Worm (Caenorhabditis elegans) whole organism, young adult: ENCODE results near the gene T16G12.12.

ENCODE experiments used
- B0261.1 ChIP-seq: sonication (generic microtip); optimal IDR thresholded peaks from 2 replicates; lab custom pipeline; 2016; ENCODE audit warnings: mild to moderate bottlenecking, missing genetic modification characterization, moderate library complexity, missing compliant biosample characterization
- F23B12.7 ChIP-seq: sonication (generic microtip); optimal IDR thresholded peaks from 2 replicates; lab custom pipeline; 2017; ENCODE audit warnings: missing genetic modification characterization, mild to moderate bottlenecking, missing compliant biosample characterization, antibody characterized with exemption, moderate library complexity; ENCODE audit not compliant: insufficient read depth
- F33H1.4 ChIP-seq: fragments of 200-800 bp; sonication (Bioruptor generic); IDR thresholded peaks from 2 replicates; pipeline ENCODE4 v1.3.6; 2022; ENCODE audit warnings: missing genetic modification reagents, missing genetic modification characterization, missing compliant biosample characterization
- F37B4.10 ChIP-seq: fragments of 200-800 bp; sonication (Bioruptor generic); IDR thresholded peaks from 2 replicates; pipeline ENCODE4 v1.3.6; 2022; ENCODE audit warnings: missing genetic modification characterization, missing compliant biosample characterization
- F39B2.1 ChIP-seq: fragments of 200-800 bp; sonication (Bioruptor generic); IDR thresholded peaks from 2 replicates; pipeline ENCODE4 v1.3.6; 2022; ENCODE audit warnings: missing genetic modification reagents, missing genetic modification characterization, missing compliant biosample characterization
- K11D2.4 ChIP-seq: fragments of 200-800 bp; sonication (Bioruptor generic); IDR thresholded peaks from 2 replicates; pipeline ENCODE4 v1.3.6; 2022; ENCODE audit warnings: missing genetic modification reagents, missing genetic modification characterization, missing compliant biosample characterization
- T07F8.4 ChIP-seq: sonication (generic microtip); optimal IDR thresholded peaks from 2 replicates; lab custom pipeline; 2016; ENCODE audit warnings: mild to moderate bottlenecking, missing genetic modification characterization, moderate library complexity, missing compliant biosample characterization
- T26A5.8 ChIP-seq: sonication (generic microtip); optimal IDR thresholded peaks from 2 replicates; lab custom pipeline; 2016; ENCODE audit warnings: missing genetic modification characterization, missing compliant biosample characterization
- Y56A3A.18 ChIP-seq: fragments of 200-800 bp; sonication (Bioruptor generic); IDR thresholded peaks from 2 replicates; pipeline ENCODE4 v1.3.6; 2022; ENCODE audit warnings: missing genetic modification reagents, missing genetic modification characterization, missing compliant biosample characterization
- Y95B8A.8 ChIP-seq: fragments of 200-800 bp; sonication (Bioruptor generic); IDR thresholded peaks from 2 replicates; pipeline ENCODE4 v1.3.6; 2022; ENCODE audit warnings: missing genetic modification reagents, missing genetic modification characterization, missing compliant biosample characterization
- ZK185.1 ChIP-seq: sonication (generic microtip); optimal IDR thresholded peaks from 2 replicates; lab custom pipeline; 2016; ENCODE audit warnings: mild to moderate bottlenecking, missing genetic modification characterization, missing compliant biosample characterization; ENCODE audit not compliant: poor library complexity, severe bottlenecking
- aptf-2 ChIP-seq: fragments of 200-800 bp; sonication (Bioruptor generic); conservative IDR thresholded peaks from 2 replicates; pipeline ENCODE4 v1.3.6; 2022; ENCODE audit warnings: missing genetic modification reagents, missing genetic modification characterization, missing compliant biosample characterization
- aptf-3 ChIP-seq: fragments of 200-800 bp; sonication (Bioruptor generic); IDR thresholded peaks from 2 replicates; pipeline ENCODE4 v1.3.6; 2022; ENCODE audit warnings: missing genetic modification characterization, missing compliant biosample characterization
- atf-7 ChIP-seq: sonication (generic microtip); optimal IDR thresholded peaks from 2 replicates; lab custom pipeline; 2017; ENCODE audit warnings: mild to moderate bottlenecking, missing genetic modification characterization, missing compliant biosample characterization
- attf-3 ChIP-seq: fragments of 200-800 bp; sonication (Bioruptor generic); conservative IDR thresholded peaks from 2 replicates; pipeline ENCODE4 v1.3.6; 2022; ENCODE audit warnings: missing genetic modification reagents, missing genetic modification characterization, missing compliant biosample characterization
- ccch-3 ChIP-seq: fragments of 200-800 bp; sonication (Bioruptor generic); optimal IDR thresholded peaks from 2 replicates; lab custom pipeline; 2018; ENCODE audit warnings: mild to moderate bottlenecking, missing genetic modification characterization, missing compliant biosample characterization
- ceh-27 ChIP-seq: fragments of 200-800 bp; sonication (Bioruptor generic); optimal IDR thresholded peaks from 2 replicates; lab custom pipeline; 2018; ENCODE audit warnings: mild to moderate bottlenecking, missing genetic modification characterization, moderate library complexity, missing compliant biosample characterization
- ceh-79 ChIP-seq: sonication (generic microtip); optimal IDR thresholded peaks from 2 replicates; lab custom pipeline; 2017; ENCODE audit warnings: mild to moderate bottlenecking, missing genetic modification characterization, missing compliant biosample characterization
- dpl-1 ChIP-seq: fragments of 150-350 bp; optimal IDR thresholded peaks from 2 replicates; lab custom pipeline; 2014; ENCODE audit warnings: missing biosample characterization, missing genetic modification reagents, missing genetic modification characterization
- efl-1 ChIP-seq: fragments of 150-350 bp; optimal IDR thresholded peaks from 2 replicates; lab custom pipeline; 2014; ENCODE audit warnings: missing biosample characterization, missing genetic modification reagents, missing genetic modification characterization
- egrh-3 ChIP-seq: fragments of 200-800 bp; sonication (Bioruptor generic); IDR thresholded peaks from 2 replicates; pipeline ENCODE4 v1.3.6; 2022; ENCODE audit warnings: missing genetic modification reagents, missing genetic modification characterization, missing compliant biosample characterization
- ekl-4 ChIP-seq: fragments of 200-800 bp; sonication (Bioruptor generic); IDR thresholded peaks from 2 replicates; pipeline ENCODE4 v1.3.6; 2022; ENCODE audit warnings: missing genetic modification reagents, missing genetic modification characterization, missing compliant biosample characterization
- ets-4 ChIP-seq: fragments of 200-800 bp; sonication (Bioruptor generic); optimal IDR thresholded peaks from 2 replicates; lab custom pipeline; 2018; ENCODE audit warnings: mild to moderate bottlenecking, missing genetic modification characterization, missing compliant biosample characterization
- fkh-3 ChIP-seq: sonication (generic microtip); optimal IDR thresholded peaks from 2 replicates; lab custom pipeline; 2016; ENCODE audit warnings: mild to moderate bottlenecking, missing genetic modification characterization, missing compliant biosample characterization
- hlh-26 ChIP-seq: fragments of 200-800 bp; sonication (Bioruptor generic); conservative IDR thresholded peaks from 2 replicates; pipeline ENCODE4 v1.3.6; 2022; ENCODE audit warnings: missing genetic modification reagents, missing genetic modification characterization, missing compliant biosample characterization
- lag-1 ChIP-seq: fragments of 200-800 bp; sonication (Bioruptor generic); IDR thresholded peaks from 2 replicates; pipeline ENCODE4 v1.3.6; 2022; ENCODE audit warnings: missing genetic modification reagents, missing genetic modification characterization, missing compliant biosample characterization
- let-526 ChIP-seq: fragments of 200-800 bp; sonication (Bioruptor generic); IDR thresholded peaks from 2 replicates; pipeline ENCODE4 v1.3.6; 2022; ENCODE audit warnings: missing genetic modification reagents, missing genetic modification characterization, missing compliant biosample characterization
- let-607 ChIP-seq, 2 experiments: fragments of 200-800 bp in 1 of 2; sonication (Bioruptor generic) in 1 of 2; sonication (generic microtip) in 1 of 2; optimal IDR thresholded peaks; 2 replicates each; lab custom pipeline; 2016 to 2018; ENCODE audit warnings: mild to moderate bottlenecking in 2 of 2, missing compliant biosample characterization in 2 of 2, missing genetic modification characterization in 2 of 2, moderate library complexity in 2 of 2, missing genotype in 1 of 2
- lin-26 ChIP-seq: fragments of 200-800 bp; sonication (Bioruptor generic); IDR thresholded peaks from 2 replicates; pipeline ENCODE4 v1.3.6; 2022; ENCODE audit warnings: missing genetic modification reagents, missing genetic modification characterization, missing compliant biosample characterization
- lin-54 ChIP-seq: fragments of 200-800 bp; sonication (Bioruptor generic); optimal IDR thresholded peaks from 2 replicates; lab custom pipeline; 2018; ENCODE audit warnings: mild to moderate bottlenecking, missing genetic modification characterization, missing compliant biosample characterization
- lsy-27 ChIP-seq: sonication (generic microtip); optimal IDR thresholded peaks from 2 replicates; lab custom pipeline; 2017; ENCODE audit warnings: missing genetic modification characterization, mild to moderate bottlenecking, missing compliant biosample characterization, antibody characterized with exemption, missing genotype, borderline replicate concordance; ENCODE audit not compliant: insufficient read depth
- madf-6 ChIP-seq: fragments of 200-800 bp; sonication (Bioruptor generic); IDR thresholded peaks from 2 replicates; pipeline ENCODE4 v1.3.6; 2022; ENCODE audit warnings: missing genetic modification reagents, missing genetic modification characterization, missing compliant biosample characterization
- madf-8 ChIP-seq: fragments of 200-800 bp; sonication (Bioruptor generic); conservative IDR thresholded peaks from 2 replicates; pipeline ENCODE4 v1.3.6; 2022; ENCODE audit warnings: missing genetic modification reagents, missing genetic modification characterization, missing compliant biosample characterization
- mes-4 ChIP-seq: sonication (generic microtip); optimal IDR thresholded peaks from 2 replicates; lab custom pipeline; 2016; ENCODE audit warnings: missing genotype, missing genetic modification characterization, missing compliant biosample characterization
- nfya-1 ChIP-seq: sonication (generic microtip); optimal IDR thresholded peaks from 2 replicates; lab custom pipeline; 2017; ENCODE audit warnings: antibody characterized with exemption, missing compliant biosample characterization, missing genetic modification characterization, borderline replicate concordance; ENCODE audit not compliant: insufficient read depth
- nhr-179 ChIP-seq: sonication (generic microtip); optimal IDR thresholded peaks from 2 replicates; lab custom pipeline; 2016; ENCODE audit warnings: mild to moderate bottlenecking, missing genetic modification characterization, missing compliant biosample characterization
- nhr-90 ChIP-seq: sonication (generic microtip); optimal IDR thresholded peaks from 2 replicates; lab custom pipeline; 2016; ENCODE audit warnings: missing genotype, mild to moderate bottlenecking, missing genetic modification characterization, missing compliant biosample characterization
- snpc-1.1 ChIP-seq: sonication (generic microtip); optimal IDR thresholded peaks from 2 replicates; lab custom pipeline; 2017; ENCODE audit warnings: missing genetic modification characterization, mild to moderate bottlenecking, missing compliant biosample characterization, antibody characterized with exemption, moderate library complexity, missing genotype, missing genetic modification reagents; ENCODE audit not compliant: insufficient read depth
- somi-1 ChIP-seq: fragments of 200-800 bp; sonication (Bioruptor generic); optimal IDR thresholded peaks from 2 replicates; lab custom pipeline; 2018; ENCODE audit warnings: mild to moderate bottlenecking, missing genetic modification characterization, missing compliant biosample characterization
- sptf-2 ChIP-seq: fragments of 200-800 bp; sonication (Bioruptor generic); optimal IDR thresholded peaks from 2 replicates; lab custom pipeline; 2018; ENCODE audit warnings: mild to moderate bottlenecking, missing genetic modification characterization, missing compliant biosample characterization
- tbx-9 ChIP-seq: sonication (generic microtip); optimal IDR thresholded peaks from 2 replicates; lab custom pipeline; 2016; ENCODE audit warnings: borderline replicate concordance, missing genetic modification characterization, inconsistent platforms, missing compliant biosample characterization
- ztf-18 ChIP-seq: sonication (generic microtip); optimal IDR thresholded peaks from 2 replicates; lab custom pipeline; 2016; ENCODE audit warnings: missing genotype, mild to moderate bottlenecking, missing genetic modification characterization, missing compliant biosample characterization
- ztf-22 ChIP-seq: fragments of 200-800 bp; sonication (Bioruptor generic); optimal IDR thresholded peaks from 2 replicates; lab custom pipeline; 2018; ENCODE audit warnings: mild to moderate bottlenecking, missing genetic modification characterization, moderate library complexity, missing compliant biosample characterization
- ztf-25 ChIP-seq: fragments of 200-800 bp; sonication (Bioruptor generic); IDR thresholded peaks from 2 replicates; pipeline ENCODE4 v1.3.6; 2022; ENCODE audit warnings: missing genetic modification reagents, missing genetic modification characterization, missing compliant biosample characterization
- ztf-28 ChIP-seq: fragments of 200-800 bp; sonication (Bioruptor generic); IDR thresholded peaks from 2 replicates; pipeline ENCODE4 v1.3.6; 2022; ENCODE audit warnings: missing genetic modification reagents, missing genetic modification characterization, missing compliant biosample characterization

The T16G12.12 gene

DNA sequence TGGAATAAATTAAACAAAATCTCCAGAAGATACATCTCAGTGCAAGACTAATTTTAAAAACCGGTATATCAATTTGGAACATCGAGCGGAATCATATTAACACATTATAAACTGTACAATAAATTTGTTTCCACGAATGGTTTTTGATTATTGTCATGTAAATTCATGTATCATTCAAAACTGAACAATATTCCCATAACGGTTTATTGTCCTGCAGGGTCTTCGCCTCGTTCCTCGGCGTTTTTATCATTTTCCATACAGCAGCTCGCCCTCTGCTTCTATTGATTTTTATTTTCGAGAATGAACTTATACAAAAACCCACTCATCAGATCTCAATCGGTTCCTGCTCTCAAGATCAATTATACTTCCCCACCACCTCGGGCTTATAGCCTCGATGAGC lies 5.6 kb downstream of the T16G12.12 start, which contains the start of gene T16G12.8:
Gene T16G12.8, plus strand, starts transcription at position 301 of the 400 bp plus-strand sequence.
- TF ChIP-seq T07F8.4: no peak
- TF ChIP-seq ztf-22 (GFP tag; lab: Kevin White, UChicago): no peak
- TF ChIP-seq T26A5.8: no peak
- no peak for TF ChIP-seq let-607 (tag; optimal IDR thresholded peaks at IDR 0.05; lab: Kevin White, UChicago)
- no peak for TF ChIP-seq sptf-2
- no peak for TF ChIP-seq F37B4.10
- no peak for TF ChIP-seq tbx-9
- no peak for TF ChIP-seq efl-1 (GFP tag; lab: Kevin White, UChicago)
- TF ChIP-seq lin-26 (GFP tag; lab: Robert Waterston, UW): no peak
- TF ChIP-seq egrh-3 (GFP tag; lab: Robert Waterston, UW): no peak
- TF ChIP-seq F23B12.7 (tag; lab: Kevin White, UChicago): no peak
- no peak for TF ChIP-seq madf-8 (GFP tag; lab: Robert Waterston, UW)
- TF ChIP-seq ztf-25 (GFP tag; lab: Robert Waterston, UW): no peak
- no peak for TF ChIP-seq ztf-18 (tag; lab: Kevin White, UChicago)
- no peak for TF ChIP-seq attf-3 (GFP tag; lab: Robert Waterston, UW)

DNA sequence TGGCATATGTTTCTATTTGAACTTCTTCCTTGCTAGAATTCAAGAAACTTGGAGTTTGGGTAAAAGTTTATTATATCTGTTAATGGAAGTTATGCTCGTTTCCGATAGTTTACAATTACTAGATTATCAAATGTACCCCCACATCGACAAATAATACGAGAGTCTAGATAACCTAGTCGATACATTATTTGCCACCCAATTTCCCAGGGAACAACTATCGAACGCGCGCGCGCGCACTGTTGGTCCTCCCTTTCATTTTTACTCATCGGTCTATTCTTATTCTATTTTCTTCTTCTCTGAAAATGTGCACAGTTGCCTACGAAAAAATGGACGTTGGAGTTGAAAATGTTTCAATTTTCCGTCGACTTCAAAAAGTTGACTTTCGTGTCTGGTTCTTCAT lies 7.2 kb downstream of the T16G12.12 start, which contains the start of gene T16G12.13:
Gene T16G12.13, plus strand, starts transcription at position 293 of the 400 bp plus-strand sequence.
- TF ChIP-seq atf-7 (tag; lab: Kevin White, UChicago) (no peak), nfya-1 (tag; lab: Kevin White, UChicago) (no peak), ets-4 (GFP tag; lab: Kevin White, UChicago) (no peak), K11D2.4 (GFP tag; lab: Robert Waterston, UW) (no peak), madf-6 (GFP tag; lab: Robert Waterston, UW) (peak; percentile 37; the same call in 1 of the 2 replicates), tbx-9 (no peak), aptf-2 (GFP tag; lab: Robert Waterston, UW) (peak; percentile 91), nhr-179 (no peak), Y95B8A.8 (no peak), ceh-27 (GFP tag; lab: Kevin White, UChicago) (no peak), snpc-1.1 (tag; lab: Kevin White, UChicago) (no peak), hlh-26 (no peak), lag-1 (GFP tag; lab: Robert Waterston, UW) (no peak), efl-1 (GFP tag; lab: Kevin White, UChicago) (peak; percentile 31), let-526 (GFP tag; lab: Robert Waterston, UW) (no peak), ztf-28 (GFP tag; lab: Robert Waterston, UW) (no peak)

DNA sequence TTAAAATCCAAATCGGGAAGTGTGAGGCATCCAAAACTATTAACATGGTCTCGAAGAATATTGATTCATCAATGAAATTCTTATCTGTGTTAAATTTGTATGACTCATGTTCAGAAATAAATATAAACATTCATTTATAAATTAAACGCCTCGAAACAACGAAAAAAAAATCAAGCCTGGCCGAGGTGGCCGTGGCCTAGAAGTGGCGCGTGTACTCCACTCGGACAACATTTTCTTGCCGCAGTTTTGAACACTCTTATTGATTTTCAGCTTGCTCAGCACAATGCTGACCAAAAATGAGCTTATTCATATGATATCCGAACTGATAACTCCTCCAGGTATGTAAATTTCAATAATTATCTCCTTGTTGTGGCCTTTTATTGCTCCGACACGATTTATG lies 10.7 kb downstream of the T16G12.12 start, which contains the start of gene ekl-6:
Gene ekl-6, plus strand, starts transcription at position 265 of the 400 bp plus-strand sequence.
- no peak for TF ChIP-seq ccch-3 (GFP tag; lab: Kevin White, UChicago)
- TF ChIP-seq ekl-4: no peak
- no peak for TF ChIP-seq mes-4 (tag; lab: Kevin White, UChicago)
- no peak for TF ChIP-seq F33H1.4 (GFP tag; lab: Robert Waterston, UW)
- TF ChIP-seq Y56A3A.18: no peak
- no peak for TF ChIP-seq F39B2.1 (GFP tag; lab: Robert Waterston, UW)
- no peak for TF ChIP-seq nhr-179
- no peak for TF ChIP-seq nhr-90 (tag; lab: Kevin White, UChicago)
- TF ChIP-seq tbx-9: no peak
- TF ChIP-seq fkh-3 (tag; lab: Kevin White, UChicago): no peak
- TF ChIP-seq lsy-27 (tag; lab: Kevin White, UChicago): no peak
- no peak for TF ChIP-seq B0261.1 (tag; lab: Kevin White, UChicago)
- no peak for TF ChIP-seq aptf-3 (GFP tag; lab: Robert Waterston, UW)
- no peak for TF ChIP-seq snpc-1.1 (tag; lab: Kevin White, UChicago)
- no peak for TF ChIP-seq lag-1 (GFP tag; lab: Robert Waterston, UW)
- TF ChIP-seq ceh-79 (tag; lab: Kevin White, UChicago): no peak
- TF ChIP-seq attf-3 (GFP tag; lab: Robert Waterston, UW): no peak
- no peak for TF ChIP-seq T07F8.4
- peak; percentile 89 for TF ChIP-seq ZK185.1 (tag; lab: Kevin White, UChicago)
- no peak for TF ChIP-seq somi-1 (GFP tag; lab: Kevin White, UChicago)
- TF ChIP-seq lin-54 (GFP tag; lab: Kevin White, UChicago): no peak
- TF ChIP-seq dpl-1 (GFP tag; lab: Kevin White, UChicago): no peak
